Worm (Caenorhabditis elegans) whole organism, L4 larva: Measurements from ENCODE around the gene F46G11.2.

Experiments used
- F37D6.2 ChIP-seq: sonication (generic microtip); optimal IDR thresholded peaks from 2 replicates; lab custom pipeline; 2016; ENCODE audit warnings: mild to moderate bottlenecking, missing genetic modification characterization, missing compliant biosample characterization
- F44E2.7 ChIP-seq: fragments of 200-800 bp; sonication (Bioruptor generic); IDR thresholded peaks from 2 replicates; pipeline ENCODE4 v2.1.2; 2022; ENCODE audit warnings: missing genetic modification characterization, missing compliant biosample characterization
- R02D3.7 ChIP-seq: fragments of 150-350 bp; sonication (generic microtip); optimal IDR thresholded peaks from 3 replicates; lab custom pipeline; 2014; ENCODE audit warnings: missing biosample characterization, missing genetic modification characterization
- T26A8.4 ChIP-seq: fragments of 200-800 bp; sonication (Bioruptor generic); IDR thresholded peaks from 2 replicates; pipeline ENCODE4 v1.3.6; 2022; ENCODE audit warnings: missing genetic modification characterization, missing compliant biosample characterization
- Y75B8A.6 ChIP-seq: fragments of 200-800 bp; sonication (Bioruptor generic); IDR thresholded peaks from 2 replicates; pipeline ENCODE4 v1.3.6; 2022; ENCODE audit warnings: missing genetic modification reagents, missing genetic modification characterization, missing compliant biosample characterization
- ZK337.2 ChIP-seq: fragments of 200-800 bp; sonication (Bioruptor generic); IDR thresholded peaks from 2 replicates; pipeline ENCODE4 v1.3.6; 2022; ENCODE audit warnings: missing genetic modification reagents, missing genetic modification characterization, missing compliant biosample characterization
- aha-1 ChIP-seq: fragments of 150-350 bp; peaks from one replicate; lab custom pipeline; 2014; ENCODE audit warnings: missing biosample characterization, missing genetic modification characterization
- aly-2 ChIP-seq: sonication (generic microtip); optimal IDR thresholded peaks from 2 replicates; lab custom pipeline; 2018; ENCODE audit warnings: missing biosample characterization, missing genetic modification characterization
- ama-1 ChIP-seq: fragments of 150-350 bp; optimal IDR thresholded peaks from 2 replicates; lab custom pipeline; 2014; ENCODE audit warnings: inconsistent platforms, mixed read lengths
- arid-1 ChIP-seq: fragments of 200-800 bp; sonication (Bioruptor generic); conservative IDR thresholded peaks from 2 replicates; pipeline ENCODE4 v1.3.6; 2022; ENCODE audit warnings: missing genetic modification reagents, missing genetic modification characterization, missing compliant biosample characterization
- attf-4 ChIP-seq: sonication (generic microtip); optimal IDR thresholded peaks from 3 replicates; lab custom pipeline; 2017; ENCODE audit warnings: missing biosample characterization, missing genetic modification characterization
- ceh-28 ChIP-seq: fragments of 150-350 bp; optimal IDR thresholded peaks from 2 replicates; lab custom pipeline; 2014; ENCODE audit warnings: missing biosample characterization, missing genetic modification reagents, missing genetic modification characterization
- ceh-82 ChIP-seq: sonication (generic microtip); optimal IDR thresholded peaks from 2 replicates; lab custom pipeline; 2017; ENCODE audit warnings: missing biosample characterization, missing genetic modification characterization
- ces-1 ChIP-seq: fragments of 150-350 bp; sonication (generic microtip); optimal IDR thresholded peaks from 4 replicates; lab custom pipeline; 2014; ENCODE audit warnings: missing biosample characterization, missing genetic modification reagents, missing genetic modification characterization
- ctbp-1 ChIP-seq: fragments of 200-800 bp; sonication (Bioruptor generic); IDR thresholded peaks from 2 replicates; pipeline ENCODE4 v1.3.6; 2022; ENCODE audit warnings: missing genetic modification reagents, missing genetic modification characterization, missing compliant biosample characterization
- daf-19 ChIP-seq: fragments of 200-800 bp; sonication (Bioruptor generic); conservative IDR thresholded peaks from 2 replicates; pipeline ENCODE4 v1.3.6; 2022; ENCODE audit warnings: missing genetic modification characterization, missing compliant biosample characterization
- dve-1 ChIP-seq: sonication (generic microtip); optimal IDR thresholded peaks from 2 replicates; lab custom pipeline; 2017; ENCODE audit warnings: antibody characterized with exemption, mild to moderate bottlenecking, missing genetic modification characterization, missing compliant biosample characterization; ENCODE audit not compliant: insufficient read depth
- fos-1 ChIP-seq: fragments of 150-350 bp; optimal IDR thresholded peaks from 2 replicates; lab custom pipeline; 2014; ENCODE audit warnings: missing biosample characterization, missing genetic modification characterization
- hif-1 ChIP-seq, 2 experiments: sonication (generic microtip); optimal IDR thresholded peaks; 2 replicates each; lab custom pipeline; 2016 to 2017; ENCODE audit warnings: missing compliant biosample characterization in 2 of 2, missing genetic modification characterization in 2 of 2, missing genetic modification reagents in 2 of 2, missing genotype in 2 of 2, mild to moderate bottlenecking in 1 of 2
- hlh-11 ChIP-seq: fragments of 200-800 bp; sonication (Bioruptor generic); optimal IDR thresholded peaks from 2 replicates; lab custom pipeline; 2018; ENCODE audit warnings: mild to moderate bottlenecking, missing genetic modification characterization, missing compliant biosample characterization
- hlh-30 ChIP-seq: sonication (generic microtip); optimal IDR thresholded peaks from 2 replicates; lab custom pipeline; 2017; ENCODE audit warnings: antibody characterized with exemption, mild to moderate bottlenecking, missing genetic modification characterization, missing compliant biosample characterization; ENCODE audit not compliant: insufficient read depth
- lim-7 ChIP-seq: fragments of 200-800 bp; sonication (Bioruptor generic); IDR thresholded peaks from 2 replicates; pipeline ENCODE4 v1.3.6; 2022; ENCODE audit warnings: missing genetic modification characterization, missing compliant biosample characterization
- lin-1 ChIP-seq: fragments of 200-800 bp; sonication (Bioruptor generic); IDR thresholded peaks from 2 replicates; pipeline ENCODE4 v1.3.6; 2022; ENCODE audit warnings: missing genetic modification reagents, missing genetic modification characterization, missing compliant biosample characterization
- lin-15B ChIP-seq: fragments of 150-350 bp; sonication (generic microtip); optimal IDR thresholded peaks from 3 replicates; lab custom pipeline; 2014; ENCODE audit warnings: missing biosample characterization, missing genetic modification characterization
- lin-39 ChIP-seq: fragments of 150-350 bp; optimal IDR thresholded peaks from 2 replicates; lab custom pipeline; 2014; ENCODE audit warnings: missing biosample characterization, missing genetic modification reagents, missing genetic modification characterization
- madf-9 ChIP-seq: fragments of 200-800 bp; sonication (Bioruptor generic); conservative IDR thresholded peaks from 2 replicates; pipeline ENCODE4 v1.3.6; 2022; ENCODE audit warnings: missing genetic modification reagents, missing genetic modification characterization, missing compliant biosample characterization
- mdl-1 ChIP-seq, 2 experiments: fragments of 150-350 bp in 1 of 2; sonication (generic microtip) in 1 of 2; optimal IDR thresholded peaks; 2 replicates each; lab custom pipeline; 2014 to 2017; ENCODE audit warnings: missing biosample characterization in 2 of 2, missing genetic modification characterization in 2 of 2
- mep-1 ChIP-seq: fragments of 150-350 bp; sonication (generic microtip); optimal IDR thresholded peaks from 3 replicates; lab custom pipeline; 2014; ENCODE audit warnings: missing biosample characterization, missing genetic modification characterization
- mxl-3 ChIP-seq: fragments of 200-800 bp; sonication (Bioruptor generic); optimal IDR thresholded peaks from 2 replicates; lab custom pipeline; 2018; ENCODE audit warnings: mild to moderate bottlenecking, missing genetic modification characterization, missing compliant biosample characterization
- nhr-102 ChIP-seq: sonication (generic microtip); optimal IDR thresholded peaks from 2 replicates; lab custom pipeline; 2016; ENCODE audit warnings: mild to moderate bottlenecking, missing genetic modification characterization, moderate library complexity, missing compliant biosample characterization
- nhr-237 ChIP-seq: sonication (generic microtip); optimal IDR thresholded peaks from 2 replicates; lab custom pipeline; 2017; ENCODE audit warnings: missing biosample characterization, missing genetic modification characterization
- pha-4 ChIP-seq, 2 experiments: fragments of 150-350 bp in 1 of 2; fragments of 200-800 bp in 1 of 2; sonication (Bioruptor generic) in 1 of 2; IDR thresholded peaks in 1 of 2; optimal IDR thresholded peaks in 1 of 2; 2 replicates each; pipeline versions ENCODE4 v1.3.6 to Lab custom; 2014 to 2022; ENCODE audit warnings: missing genetic modification characterization in 2 of 2, missing genetic modification reagents in 2 of 2, missing biosample characterization in 1 of 2, missing compliant biosample characterization in 1 of 2
- php-3 ChIP-seq: fragments of 200-800 bp; sonication (Bioruptor generic); IDR thresholded peaks from 2 replicates; pipeline ENCODE4 v1.3.6; 2022; ENCODE audit warnings: missing genetic modification reagents, missing genetic modification characterization, missing compliant biosample characterization
- saeg-2 ChIP-seq: fragments of 200-800 bp; sonication (Bioruptor generic); IDR thresholded peaks from 2 replicates; pipeline ENCODE4 v1.3.6; 2022; ENCODE audit warnings: missing genetic modification reagents, missing genetic modification characterization, missing compliant biosample characterization
- sdz-12 ChIP-seq: fragments of 200-800 bp; sonication (Bioruptor generic); optimal IDR thresholded peaks from 2 replicates; lab custom pipeline; 2018; ENCODE audit warnings: mild to moderate bottlenecking, missing genetic modification characterization, missing compliant biosample characterization
- set-16 ChIP-seq: fragments of 200-800 bp; sonication (Bioruptor generic); IDR thresholded peaks from 2 replicates; pipeline ENCODE4 v1.3.6; 2022; ENCODE audit warnings: missing genetic modification reagents, missing genetic modification characterization, missing compliant biosample characterization
- snpc-4 ChIP-seq: fragments of 150-350 bp; optimal IDR thresholded peaks from 2 replicates; lab custom pipeline; 2014; ENCODE audit warnings: missing biosample characterization, missing genetic modification characterization
- spr-1 ChIP-seq: sonication (generic microtip); optimal IDR thresholded peaks from 2 replicates; lab custom pipeline; 2016; ENCODE audit warnings: mild to moderate bottlenecking, missing genetic modification characterization, missing compliant biosample characterization
- tag-97 ChIP-seq: fragments of 200-800 bp; sonication (Bioruptor generic); IDR thresholded peaks from 2 replicates; pipeline ENCODE4 v1.3.6; 2022; ENCODE audit warnings: missing genetic modification characterization, missing compliant biosample characterization
- unc-39 ChIP-seq: sonication (generic microtip); optimal IDR thresholded peaks from 2 replicates; lab custom pipeline; 2017; ENCODE audit warnings: missing biosample characterization, missing genetic modification characterization
- unc-62 ChIP-seq, 3 experiments: fragments of 150-350 bp in 1 of 3; sonication (generic microtip); optimal IDR thresholded peaks in 2 of 3; peaks in 1 of 3; 1 replicate in 1 of 3; 2 replicates in 2 of 3; lab custom pipeline; 2014 to 2017; ENCODE audit warnings: missing biosample characterization in 3 of 3, missing genetic modification characterization in 3 of 3, missing genetic modification reagents in 3 of 3, missing genotype in 1 of 3
- zag-1 ChIP-seq: fragments of 150-350 bp; optimal IDR thresholded peaks from 2 replicates; lab custom pipeline; 2014; ENCODE audit warnings: missing biosample characterization, missing genetic modification characterization
- zip-11 ChIP-seq: fragments of 200-800 bp; sonication (Bioruptor generic); IDR thresholded peaks from 2 replicates; pipeline ENCODE4 v1.3.6; 2022; ENCODE audit warnings: missing genetic modification characterization, missing compliant biosample characterization
- ztf-11 ChIP-seq: fragments of 150-350 bp; optimal IDR thresholded peaks from 2 replicates; lab custom pipeline; 2014; ENCODE audit warnings: missing biosample characterization, missing genetic modification characterization

The F46G11.2 gene

ce11 chrX:5816346-5816745 is 28.4 kb downstream of the F46G11.2 start (continued):
- TF ChIP-seq unc-39 (no peak), nhr-237 (tag; lab: Kevin White, UChicago) (no peak), lin-15B (no peak)

- TF ChIP-seq tag-97 (no peak), saeg-2 (GFP tag; lab: Robert Waterston, UW) (no peak), daf-19 (GFP tag; lab: Robert Waterston, UW) (no peak)
- TF ChIP-seq, all 104 proteins: peak for 0
These were observed 29.1 kb downstream of the F46G11.2 start for ce11 chrX:5817078-5817477.

ce11 chrX:5818176-5818575 is 30.2 kb downstream of the F46G11.2 start:
- no peak for TF ChIP-seq ceh-28 (tag; lab: Kevin White, UChicago)
- no peak for TF ChIP-seq unc-62 (GFP tag; optimal IDR thresholded peaks at IDR 0.05 in 1 of 2; lab: Kevin White, UChicago)
- no peak for TF ChIP-seq unc-62 (tag; optimal IDR thresholded peaks at IDR 0.05; lab: Kevin White, UChicago)
- TF ChIP-seq mxl-3 (GFP tag; lab: Kevin White, UChicago) = peak; percentile 73
- peak; percentile 62 for TF ChIP-seq hlh-11
- TF ChIP-seq fos-1 (tag; lab: Kevin White, UChicago) = no peak
- TF ChIP-seq snpc-4 (tag; lab: Kevin White, UChicago) = no peak
- TF ChIP-seq nhr-102 (tag; lab: Kevin White, UChicago) = no peak
- no peak for TF ChIP-seq mep-1 (tag; lab: Kevin White, UChicago)
- TF ChIP-seq hif-1 (tag; optimal IDR thresholded peaks at IDR 0.05; lab: Kevin White, UChicago) = no peak
- TF ChIP-seq tag-97 = no peak
- 0 out of 2 replicates have a peak, but pooled peaks have one; percentile 14 for TF ChIP-seq madf-9 (GFP tag; lab: Robert Waterston, UW)
- TF ChIP-seq T26A8.4 (GFP tag; lab: Robert Waterston, UW) = no peak
- TF ChIP-seq F37D6.2 = no peak
- no peak for TF ChIP-seq lim-7
- TF ChIP-seq F44E2.7 (GFP tag; lab: Robert Waterston, UW) = no peak
- no peak for TF ChIP-seq lin-1 (GFP tag; lab: Robert Waterston, UW)
- TF ChIP-seq ces-1 = no peak
- TF ChIP-seq set-16 (GFP tag; lab: Robert Waterston, UW) = peak; percentile 91
- TF ChIP-seq nhr-237 (tag; lab: Kevin White, UChicago) = no peak
- TF ChIP-seq mdl-1 (tag; optimal IDR thresholded peaks at IDR 0.05; lab: Kevin White, UChicago) = peak in 1 of 2 experiments; percentile 58
- TF ChIP-seq ama-1 (lab: Kevin White, UChicago) = no peak
- TF ChIP-seq Y75B8A.6 (GFP tag; lab: Robert Waterston, UW) = no peak
- no peak for TF ChIP-seq ctbp-1 (GFP tag; lab: Robert Waterston, UW)
- TF ChIP-seq pha-4 (GFP tag; IDR thresholded peaks at IDR 0.05; lab: Robert Waterston, UW) = no peak
- no peak for TF ChIP-seq pha-4 (tag; optimal IDR thresholded peaks at IDR 0.05; lab: Kevin White, UChicago)
- no peak for TF ChIP-seq attf-4 (tag; lab: Kevin White, UChicago)
- TF ChIP-seq R02D3.7 = no peak
- TF ChIP-seq aha-1 (tag; lab: Kevin White, UChicago) = no peak
- TF ChIP-seq hlh-30 (tag; lab: Kevin White, UChicago) = peak; percentile 35
- TF ChIP-seq arid-1 (GFP tag; lab: Robert Waterston, UW) = no peak
- TF ChIP-seq spr-1 (tag; lab: Kevin White, UChicago) = no peak
- TF ChIP-seq zag-1 = no peak

ce11 chrX:5819702-5820470 is 31.9 kb downstream of the F46G11.2 start:
- TF ChIP-seq snpc-4 (tag; lab: Kevin White, UChicago) (no peak), madf-9 (GFP tag; lab: Robert Waterston, UW) (no peak), php-3 (GFP tag; lab: Robert Waterston, UW) (no peak), lin-39 (tag; lab: Kevin White, UChicago) (no peak), sdz-12 (no peak), ctbp-1 (GFP tag; lab: Robert Waterston, UW) (peak; percentile 52), mdl-1 (tag; optimal IDR thresholded peaks at IDR 0.05; lab: Kevin White, UChicago) (peak in 1 of 2 experiments; percentile 8), zip-11 (GFP tag; lab: Robert Waterston, UW) (no peak), ZK337.2 (no peak), ztf-11 (tag; lab: Kevin White, UChicago) (no peak), ama-1 (lab: Kevin White, UChicago) (no peak), fos-1 (tag; lab: Kevin White, UChicago) (no peak), aly-2 (tag; lab: Kevin White, UChicago) (no peak), dve-1 (tag; lab: Kevin White, UChicago) (no peak), ces-1 (no peak), ceh-82 (no peak), unc-39 (no peak)
